Worm (Caenorhabditis elegans) whole organism, L1 larva: ENCODE results near the gene nphp-4.

ENCODE experiments used
- ceh-88 ChIP-seq: fragments of 200-800 bp; sonication (Bioruptor generic); IDR thresholded peaks from 2 replicates; pipeline ENCODE4 v1.3.6; 2022; ENCODE audit warnings: missing genetic modification characterization, missing compliant biosample characterization
- dpl-1 ChIP-seq, 3 experiments: fragments of 150-350 bp in 2 of 3; sonication (generic microtip) in 1 of 3; optimal IDR thresholded peaks; 2 replicates each; lab custom pipeline; 2014 to 2017; ENCODE audit warnings: missing biosample characterization in 3 of 3, missing genetic modification characterization in 3 of 3, missing genetic modification reagents in 3 of 3
- elt-2 ChIP-seq: sonication (generic microtip); optimal IDR thresholded peaks from 2 replicates; lab custom pipeline; 2016; ENCODE audit warnings: missing genetic modification characterization, mild to moderate bottlenecking, inconsistent platforms, missing compliant biosample characterization, missing genetic modification reagents
- isw-1 ChIP-seq: fragments of 200-800 bp; sonication (Bioruptor generic); IDR thresholded peaks from 2 replicates; pipeline ENCODE4 v1.3.6; 2022; ENCODE audit warnings: missing genetic modification characterization, missing compliant biosample characterization
- lir-3 ChIP-seq: sonication (generic microtip); optimal IDR thresholded peaks from 2 replicates; lab custom pipeline; 2016; ENCODE audit warnings: mild to moderate bottlenecking, missing genetic modification characterization, moderate library complexity, missing compliant biosample characterization; ENCODE audit not compliant: poor library complexity
- mab-9 ChIP-seq: fragments of 200-800 bp; sonication (Bioruptor generic); IDR thresholded peaks from 2 replicates; pipeline ENCODE4 v1.3.6; 2022; ENCODE audit warnings: missing genetic modification reagents, missing genetic modification characterization, missing compliant biosample characterization
- nhr-76 ChIP-seq: sonication (generic microtip); optimal IDR thresholded peaks from 2 replicates; lab custom pipeline; 2017; ENCODE audit warnings: missing biosample characterization, missing genetic modification characterization
- zag-1 ChIP-seq: fragments of 150-350 bp; optimal IDR thresholded peaks from 2 replicates; lab custom pipeline; 2014; ENCODE audit warnings: missing biosample characterization, missing genetic modification characterization

- TF ChIP-seq elt-2 (tag; lab: Kevin White, UChicago) (no peak), zag-1 (tag; lab: Kevin White, UChicago) (no peak), ceh-88 (GFP tag; lab: Robert Waterston, UW) (no peak), dpl-1 (GFP tag; optimal IDR thresholded peaks at IDR 0.05; lab: Kevin White, UChicago) (no peak), mab-9 (GFP tag; lab: Robert Waterston, UW) (no peak), lir-3 (tag; lab: Kevin White, UChicago) (no peak), isw-1 (no peak), nhr-76 (tag; lab: Kevin White, UChicago) (no peak)
Measured at ce11 chrV:11846969-11847368, 3.4 kb upstream of the nphp-4 start.
